Worm (Caenorhabditis elegans) whole organism, mixed stage, embryonic: ENCODE data around the gene tex-2.

Experiments
- bed-3 ChIP-seq: fragments of 200-800 bp; sonication (Bioruptor generic); optimal IDR thresholded peaks from 3 replicates; lab custom pipeline; 2018; ENCODE audit warnings: mild to moderate bottlenecking, missing genetic modification characterization, moderate library complexity, missing compliant biosample characterization
- cnd-1 ChIP-seq: fragments of 200-800 bp; sonication (Bioruptor generic); optimal IDR thresholded peaks from 2 replicates; lab custom pipeline; 2018; ENCODE audit warnings: mild to moderate bottlenecking, missing genetic modification characterization, missing compliant biosample characterization
- lsy-2 ChIP-seq: fragments of 150-350 bp; optimal IDR thresholded peaks from 2 replicates; lab custom pipeline; 2014; ENCODE audit warnings: missing biosample characterization, missing genetic modification characterization
- nhr-12 ChIP-seq: fragments of 150-350 bp; optimal IDR thresholded peaks from 2 replicates; lab custom pipeline; 2014; ENCODE audit warnings: missing biosample characterization, missing genetic modification characterization
- snpc-4 ChIP-seq: fragments of 150-350 bp; optimal IDR thresholded peaks from 2 replicates; lab custom pipeline; 2014; ENCODE audit warnings: missing biosample characterization, missing genetic modification characterization
- ztf-11 ChIP-seq: fragments of 150-350 bp; optimal IDR thresholded peaks from 2 replicates; lab custom pipeline; 2014; ENCODE audit warnings: missing biosample characterization, missing genetic modification characterization

- no peak for TF ChIP-seq bed-3 (GFP tag; lab: Kevin White, UChicago)
- TF ChIP-seq snpc-4, result no peak
- no peak for TF ChIP-seq ztf-11 (tag; lab: Kevin White, UChicago)
- TF ChIP-seq nhr-12 (tag; lab: Kevin White, UChicago), result no peak
- TF ChIP-seq lsy-2, result no peak
- no peak for TF ChIP-seq cnd-1 (tag; lab: Kevin White, UChicago)
Measured at ce11 chrII:5858322-5858721, 15.1 kb downstream of the tex-2 start, which contains the start of gene F55C12.4.
